Fruit fly (Drosophila melanogaster): ENCODE results near the gene CG43349.

The CG43349 gene

dm6 chr2L:1169867-1170415 is 30.1 kb upstream of the CG43349 start, which contains the start of the genes CG31922 and Plap (continued):
- TF ChIP-seq stc (GFP tag; IDR thresholded peaks at IDR 0.05) (0 out of 2 replicates have a peak, but pooled peaks have one; percentile 7), Dp (GFP tag; optimal IDR thresholded peaks at IDR 0.05) (peak; percentile 38), Dfd (GFP tag; optimal IDR thresholded peaks at IDR 0.05) (no peak), kay (GFP tag; optimal IDR thresholded peaks at IDR 0.05) (peak; percentile 53), D19B (GFP tag; optimal IDR thresholded peaks at IDR 0.05) (no peak), pzg (GFP tag; optimal IDR thresholded peaks at IDR 0.05) (peak; percentile 58), C15 (GFP tag; IDR thresholded peaks at IDR 0.05) (no peak), CG11456 (GFP tag; IDR thresholded peaks at IDR 0.05) (0 out of 3 replicates have a peak, but pooled peaks have one; percentile 57), Opbp (GFP tag; IDR thresholded peaks at IDR 0.05; ENCODE audit: partially characterized antibody) (peak; percentile 74; the same call in 1 of the 3 replicates), CG10654 (GFP tag; optimal IDR thresholded peaks at IDR 0.05) (peak; percentile 50), croc (GFP tag; conservative IDR thresholded peaks at IDR 0.05) (peak; percentile 23; the same call in 1 of the 3 replicates), psq (GFP tag; optimal IDR thresholded peaks at IDR 0.05) (peak; percentile 16), CG1832 (GFP tag; optimal IDR thresholded peaks at IDR 0.05) (no peak), CG8290 (GFP tag; optimal IDR thresholded peaks at IDR 0.05) (no peak), CG8290 (tag; optimal IDR thresholded peaks at IDR 0.05) (peak in 1 of 2 experiments; percentile 19), CG14860 (GFP tag; IDR thresholded peaks at IDR 0.05; ENCODE audit: partially characterized antibody) (peak; percentile 92), slou (GFP tag; optimal IDR thresholded peaks at IDR 0.05) (peak; percentile 68), kah (GFP tag; optimal IDR thresholded peaks at IDR 0.05) (no peak), CG13624 (GFP tag; optimal IDR thresholded peaks at IDR 0.05) (peak; percentile 81), CG4328 (GFP tag; optimal IDR thresholded peaks at IDR 0.05) (peak; percentile 55), HLH3B (GFP tag; IDR thresholded peaks at IDR 0.05) (no peak; the same call in 1 of the 2 replicates), CG3995 (GFP tag; optimal IDR thresholded peaks at IDR 0.05) (peak; percentile 64), fd3F (GFP tag; optimal IDR thresholded peaks at IDR 0.05) (peak; percentile 57), CG31365 (tag; optimal IDR thresholded peaks at IDR 0.05) (no peak), CG2678 (tag; optimal IDR thresholded peaks at IDR 0.05) (no peak), Hsf (GFP tag; optimal IDR thresholded peaks at IDR 0.05) (peak; percentile 74), CG13894 (tag; optimal IDR thresholded peaks at IDR 0.05) (no peak), B-H1 (GFP tag; IDR thresholded peaks at IDR 0.05) (no peak; the same call in 2 of the 3 replicates), CG8765 (GFP tag; IDR thresholded peaks at IDR 0.05) (no peak), CG12236 (GFP tag; optimal IDR thresholded peaks at IDR 0.05) (no peak), sim (GFP tag; IDR thresholded peaks at IDR 0.05) (no peak), ssp (GFP tag; IDR thresholded peaks at IDR 0.05) (peak; percentile 62), CG2120 (GFP tag; optimal IDR thresholded peaks at IDR 0.05) (peak; percentile 87), BEAF-32 (GFP tag; optimal IDR thresholded peaks at IDR 0.05) (peak; percentile 97), PHDP (tag; optimal IDR thresholded peaks at IDR 0.05) (peak; percentile 64), CG4707 (GFP tag; optimal IDR thresholded peaks at IDR 0.05) (no peak), pb (GFP tag; optimal IDR thresholded peaks at IDR 0.05) (no peak), CG4424 (GFP tag; optimal IDR thresholded peaks at IDR 0.05) (peak; percentile 77), Kr (GFP tag; optimal IDR thresholded peaks at IDR 0.05) (no peak), gsb (GFP tag; IDR thresholded peaks at IDR 0.05) (no peak), slp2 (GFP tag; optimal IDR thresholded peaks at IDR 0.05) (peak; percentile 45), Side (GFP tag; optimal IDR thresholded peaks at IDR 0.05) (peak; percentile 58), HmgD (GFP tag; optimal IDR thresholded peaks at IDR 0.05) (no peak), Fer2 (tag; optimal IDR thresholded peaks at IDR 0.05) (peak; percentile 66), CG10543 (GFP tag; optimal IDR thresholded peaks at IDR 0.05) (peak; percentile 80), CG12071 (GFP tag; optimal IDR thresholded peaks at IDR 0.05) (no peak), CG1233 (GFP tag; optimal IDR thresholded peaks at IDR 0.05) (peak; percentile 34), trh (GFP tag; optimal IDR thresholded peaks at IDR 0.05) (no peak), CG10431 (GFP tag; optimal IDR thresholded peaks at IDR 0.05) (peak; percentile 23), CG11695 (GFP tag; IDR thresholded peaks at IDR 0.05) (no peak), Jarid2 (GFP tag; optimal IDR thresholded peaks at IDR 0.05) (no peak)

All from whole organism, embryonic.